Worm (Caenorhabditis elegans): Measurements from ENCODE around the gene lam-1.

DNA sequence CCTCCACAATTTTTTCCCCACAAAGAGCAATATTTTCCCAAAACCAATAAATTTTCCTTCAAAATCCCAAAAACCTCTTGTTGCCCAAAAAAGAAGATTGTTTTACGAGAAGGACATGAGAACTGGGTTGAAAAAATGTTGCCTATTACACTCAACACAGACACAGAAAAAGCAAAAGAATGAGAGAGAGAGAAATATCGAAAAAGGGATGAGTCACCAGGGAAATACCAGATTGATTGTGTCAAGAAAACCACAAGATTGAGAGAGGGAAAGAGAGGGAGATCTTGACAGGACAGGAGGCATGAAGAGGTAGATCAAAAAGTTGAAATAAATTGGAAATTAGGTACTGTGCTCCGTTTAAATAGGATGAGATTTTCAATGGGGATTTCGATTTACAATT lies 38.3 kb upstream of the lam-1 start:
- TF ChIP-seq ama-1 (optimal IDR thresholded peaks at IDR 0.05) = no peak
- no peak for TF ChIP-seq scrt-1 (GFP tag; IDR thresholded peaks at IDR 0.05)
- no peak for TF ChIP-seq hnd-1 (tag; optimal IDR thresholded peaks at IDR 0.05)
- TF ChIP-seq flt-1 (GFP tag; IDR thresholded peaks at IDR 0.05) = no peak
- no peak for TF ChIP-seq tbx-37 (GFP tag; conservative IDR thresholded peaks at IDR 0.05)
- no peak for TF ChIP-seq hmg-4 (GFP tag; optimal IDR thresholded peaks at IDR 0.05)
- no peak for TF ChIP-seq sea-1 (GFP tag; conservative IDR thresholded peaks at IDR 0.05)
- TF ChIP-seq F13C5.2 (tag; optimal IDR thresholded peaks at IDR 0.05) = no peak
- TF ChIP-seq pes-1 (GFP tag; IDR thresholded peaks at IDR 0.05) = no peak
- no peak for TF ChIP-seq B0310.2 (tag; optimal IDR thresholded peaks at IDR 0.05)
